Worm (Caenorhabditis elegans) whole organism, late embryonic: ENCODE results near the gene nas-3.

Source experiments
- K09A11.1 ChIP-seq: sonication (generic microtip); optimal IDR thresholded peaks from 2 replicates; lab custom pipeline; 2017; ENCODE audit warnings: antibody characterized with exemption, mild to moderate bottlenecking, missing genetic modification characterization, missing compliant biosample characterization; ENCODE audit not compliant: insufficient read depth
- T23F11.4 ChIP-seq: fragments of 200-800 bp; sonication (Bioruptor generic); optimal IDR thresholded peaks from 2 replicates; lab custom pipeline; 2018; ENCODE audit warnings: mild to moderate bottlenecking, missing genetic modification characterization, missing compliant biosample characterization
- Y22D7AL.16 ChIP-seq: sonication (generic microtip); optimal IDR thresholded peaks from 2 replicates; lab custom pipeline; 2016; ENCODE audit warnings: missing genetic modification characterization, missing compliant biosample characterization
- ahr-1 ChIP-seq: sonication (generic microtip); optimal IDR thresholded peaks from 2 replicates; lab custom pipeline; 2016; ENCODE audit warnings: missing genetic modification characterization, missing compliant biosample characterization
- ama-1 ChIP-seq: fragments of 150-350 bp; optimal IDR thresholded peaks from 2 replicates; lab custom pipeline; 2014
- ceh-14 ChIP-seq: sonication (generic microtip); optimal IDR thresholded peaks from 2 replicates; lab custom pipeline; 2016; ENCODE audit warnings: missing genotype, missing genetic modification characterization, missing compliant biosample characterization
- ceh-18 ChIP-seq: sonication (generic microtip); optimal IDR thresholded peaks from 2 replicates; lab custom pipeline; 2016; ENCODE audit warnings: missing genetic modification characterization, missing compliant biosample characterization
- ceh-19 ChIP-seq: fragments of 200-800 bp; sonication (Bioruptor generic); optimal IDR thresholded peaks from 2 replicates; lab custom pipeline; 2018; ENCODE audit warnings: mild to moderate bottlenecking, missing genetic modification characterization, missing compliant biosample characterization
- ceh-2 ChIP-seq: sonication (generic microtip); optimal IDR thresholded peaks from 2 replicates; lab custom pipeline; 2016; ENCODE audit warnings: missing genotype, missing genetic modification characterization, missing compliant biosample characterization
- ceh-24 ChIP-seq: sonication (generic microtip); optimal IDR thresholded peaks from 2 replicates; lab custom pipeline; 2016; ENCODE audit warnings: mild to moderate bottlenecking, missing genetic modification characterization, missing compliant biosample characterization
- ceh-45 ChIP-seq: fragments of 200-800 bp; sonication (Bioruptor generic); IDR thresholded peaks from 2 replicates; pipeline ENCODE4 v1.3.6; 2022; ENCODE audit warnings: missing genetic modification reagents, missing genetic modification characterization, missing compliant biosample characterization
- ceh-48 ChIP-seq: sonication (generic microtip); optimal IDR thresholded peaks from 2 replicates; lab custom pipeline; 2016; ENCODE audit warnings: missing genetic modification characterization, inconsistent platforms, missing compliant biosample characterization
- ceh-6 ChIP-seq: fragments of 200-800 bp; sonication (Bioruptor generic); optimal IDR thresholded peaks from 2 replicates; lab custom pipeline; 2018; ENCODE audit warnings: mild to moderate bottlenecking, missing genetic modification characterization, missing compliant biosample characterization
- ceh-9 ChIP-seq: sonication (generic microtip); optimal IDR thresholded peaks from 2 replicates; lab custom pipeline; 2016; ENCODE audit warnings: mild to moderate bottlenecking, missing genetic modification characterization, inconsistent platforms, missing compliant biosample characterization
- che-1 ChIP-seq: sonication (generic microtip); optimal IDR thresholded peaks from 2 replicates; lab custom pipeline; 2016; ENCODE audit warnings: mild to moderate bottlenecking, missing genetic modification characterization, missing compliant biosample characterization
- elt-2 ChIP-seq: sonication (generic microtip); optimal IDR thresholded peaks from 2 replicates; lab custom pipeline; 2016; ENCODE audit warnings: missing genetic modification reagents, missing genetic modification characterization, missing compliant biosample characterization
- fkh-6 ChIP-seq: sonication (generic microtip); optimal IDR thresholded peaks from 2 replicates; lab custom pipeline; 2016; ENCODE audit warnings: missing genetic modification characterization, missing compliant biosample characterization
- gmeb-2 ChIP-seq: sonication (generic microtip); optimal IDR thresholded peaks from 2 replicates; lab custom pipeline; 2016; ENCODE audit warnings: missing genetic modification characterization, inconsistent platforms, missing compliant biosample characterization
- hlh-15 ChIP-seq: sonication (generic microtip); optimal IDR thresholded peaks from 2 replicates; lab custom pipeline; 2016; ENCODE audit warnings: missing genetic modification characterization, missing compliant biosample characterization
- hlh-8 ChIP-seq: sonication (generic microtip); optimal IDR thresholded peaks from 2 replicates; lab custom pipeline; 2016; ENCODE audit warnings: missing genotype, missing genetic modification characterization, missing compliant biosample characterization
- lim-6 ChIP-seq: sonication (generic microtip); optimal IDR thresholded peaks from 2 replicates; lab custom pipeline; 2016; ENCODE audit warnings: missing genetic modification characterization, missing compliant biosample characterization
- lin-11 ChIP-seq: fragments of 200-800 bp; sonication (Bioruptor generic); optimal IDR thresholded peaks from 2 replicates; lab custom pipeline; 2018; ENCODE audit warnings: mild to moderate bottlenecking, missing genetic modification characterization, missing compliant biosample characterization
- madf-2 ChIP-seq: sonication (generic microtip); optimal IDR thresholded peaks from 2 replicates; lab custom pipeline; 2017; ENCODE audit warnings: missing genetic modification characterization, missing compliant biosample characterization
- nfya-1 ChIP-seq: sonication (generic microtip); optimal IDR thresholded peaks from 2 replicates; lab custom pipeline; 2017; ENCODE audit warnings: missing genetic modification characterization, mild to moderate bottlenecking, missing compliant biosample characterization, antibody characterized with exemption, moderate library complexity
- nhr-11 ChIP-seq: fragments of 150-350 bp; optimal IDR thresholded peaks from 2 replicates; lab custom pipeline; 2014; ENCODE audit warnings: missing biosample characterization, missing genetic modification characterization
- nhr-232 ChIP-seq: sonication (generic microtip); optimal IDR thresholded peaks from 2 replicates; lab custom pipeline; 2016; ENCODE audit warnings: missing genetic modification characterization, missing compliant biosample characterization
- npax-4 ChIP-seq: sonication (generic microtip); optimal IDR thresholded peaks from 2 replicates; lab custom pipeline; 2016; ENCODE audit warnings: missing genetic modification characterization, missing compliant biosample characterization
- odd-2 ChIP-seq: sonication (generic microtip); optimal IDR thresholded peaks from 2 replicates; lab custom pipeline; 2017; ENCODE audit warnings: antibody characterized with exemption, mild to moderate bottlenecking, missing genetic modification characterization, missing compliant biosample characterization
- pag-3 ChIP-seq: sonication (generic microtip); optimal IDR thresholded peaks from 2 replicates; lab custom pipeline; 2016; ENCODE audit warnings: missing compliant biosample characterization, missing genetic modification characterization, borderline replicate concordance
- pat-9 ChIP-seq: fragments of 200-800 bp; sonication (Bioruptor generic); optimal IDR thresholded peaks from 2 replicates; lab custom pipeline; 2018; ENCODE audit warnings: mild to moderate bottlenecking, missing genetic modification characterization, moderate library complexity, missing compliant biosample characterization
- pax-1 ChIP-seq: fragments of 150-350 bp; optimal IDR thresholded peaks from 2 replicates; lab custom pipeline; 2014; ENCODE audit warnings: missing biosample characterization, missing genetic modification characterization
- pha-2 ChIP-seq: sonication (generic microtip); optimal IDR thresholded peaks from 2 replicates; lab custom pipeline; 2017; ENCODE audit warnings: mild to moderate bottlenecking, missing genetic modification characterization, missing compliant biosample characterization
- pha-4 ChIP-seq: fragments of 150-350 bp; optimal IDR thresholded peaks from 2 replicates; lab custom pipeline; 2018; ENCODE audit warnings: missing biosample characterization, missing genetic modification reagents, missing genetic modification characterization
- ref-2 ChIP-seq: sonication (generic microtip); optimal IDR thresholded peaks from 2 replicates; lab custom pipeline; 2016; ENCODE audit warnings: missing genetic modification characterization, missing compliant biosample characterization
- rnt-1 ChIP-seq: sonication (generic microtip); optimal IDR thresholded peaks from 2 replicates; lab custom pipeline; 2016; ENCODE audit warnings: missing genetic modification characterization, missing compliant biosample characterization
- sox-2 ChIP-seq: fragments of 200-800 bp; sonication (Bioruptor generic); IDR thresholded peaks from 2 replicates; pipeline ENCODE4 v1.3.6; 2022; ENCODE audit warnings: missing genetic modification reagents, missing genetic modification characterization, missing compliant biosample characterization
- sox-4 ChIP-seq: sonication (generic microtip); optimal IDR thresholded peaks from 2 replicates; lab custom pipeline; 2017; ENCODE audit warnings: mild to moderate bottlenecking, missing genetic modification characterization, inconsistent platforms, missing compliant biosample characterization
- syd-9 ChIP-seq: sonication (generic microtip); optimal IDR thresholded peaks from 2 replicates; lab custom pipeline; 2016; ENCODE audit warnings: mild to moderate bottlenecking, missing genetic modification characterization, moderate library complexity, missing compliant biosample characterization
- unc-3 ChIP-seq, 2 experiments: fragments of 200-800 bp in 1 of 2; sonication (Bioruptor generic) in 1 of 2; sonication (generic microtip) in 1 of 2; conservative IDR thresholded peaks in 1 of 2; optimal IDR thresholded peaks in 1 of 2; 2 replicates each; pipeline versions ENCODE4 v1.3.6 to Lab custom; 2016 to 2022; ENCODE audit warnings: missing compliant biosample characterization in 2 of 2, missing genetic modification characterization in 2 of 2, missing genetic modification reagents in 1 of 2
- unc-55 ChIP-seq: sonication (generic microtip); optimal IDR thresholded peaks from 2 replicates; lab custom pipeline; 2017; ENCODE audit warnings: missing biosample characterization, missing genetic modification reagents, missing genetic modification characterization
- unc-86 ChIP-seq: sonication (generic microtip); optimal IDR thresholded peaks from 2 replicates; lab custom pipeline; 2016; ENCODE audit warnings: missing genetic modification characterization, missing compliant biosample characterization
- ztf-16 ChIP-seq: sonication (generic microtip); optimal IDR thresholded peaks from 2 replicates; lab custom pipeline; 2017; ENCODE audit warnings: missing genetic modification characterization, missing compliant biosample characterization

Gene nas-3

ce11 chrV:9453333-9453732 is 24.6 kb upstream of the nas-3 start:
- no peak for TF ChIP-seq nfya-1 (tag; lab: Kevin White, UChicago)
- no peak for TF ChIP-seq pha-4 (tag; lab: Kevin White, UChicago)
- TF ChIP-seq, all 69 proteins: peak for 0

- TF ChIP-seq pax-1 (tag; lab: Kevin White, UChicago) (no peak), gmeb-2 (tag; lab: Kevin White, UChicago) (no peak), madf-2 (tag; lab: Kevin White, UChicago) (no peak), sox-2 (GFP tag; lab: Robert Waterston, UW) (no peak), ceh-24 (tag; lab: Kevin White, UChicago) (no peak), Y22D7AL.16 (tag; lab: Kevin White, UChicago) (no peak), T23F11.4 (GFP tag; lab: Kevin White, UChicago) (no peak), syd-9 (tag; lab: Kevin White, UChicago) (no peak), elt-2 (tag; lab: Kevin White, UChicago) (peak; percentile 85)
These were observed 24.0 kb upstream of the nas-3 start for ce11 chrV:9453933-9454332.

- TF ChIP-seq lim-6 (tag; lab: Kevin White, UChicago) (no peak), ahr-1 (tag; lab: Kevin White, UChicago) (no peak), unc-86 (tag; lab: Kevin White, UChicago) (no peak), syd-9 (tag; lab: Kevin White, UChicago) (no peak), npax-4 (tag; lab: Kevin White, UChicago) (no peak), ceh-9 (tag; lab: Kevin White, UChicago) (no peak), ceh-45 (no peak), ref-2 (tag; lab: Kevin White, UChicago) (no peak), rnt-1 (tag; lab: Kevin White, UChicago) (no peak), hlh-8 (no peak), pat-9 (tag; lab: Kevin White, UChicago) (no peak), K09A11.1 (tag; lab: Kevin White, UChicago) (no peak)
These were observed 20.4 kb upstream of the nas-3 start for ce11 chrV:9457535-9457934.

- TF ChIP-seq sox-4 (no peak), ztf-16 (tag; lab: Kevin White, UChicago) (no peak), nhr-232 (tag; lab: Kevin White, UChicago) (no peak), unc-55 (GFP tag; lab: Kevin White, UChicago) (no peak), ceh-45 (no peak), ahr-1 (tag; lab: Kevin White, UChicago) (no peak), unc-3 (GFP tag; conservative IDR thresholded peaks at IDR 0.05; lab: Robert Waterston, UW) (no peak), unc-3 (tag; optimal IDR thresholded peaks at IDR 0.05; lab: Kevin White, UChicago) (no peak), odd-2 (no peak), ceh-6 (GFP tag; lab: Kevin White, UChicago) (no peak), ceh-2 (tag; lab: Kevin White, UChicago) (no peak), pha-4 (tag; lab: Kevin White, UChicago) (no peak), lim-6 (tag; lab: Kevin White, UChicago) (no peak), ceh-24 (tag; lab: Kevin White, UChicago) (no peak), hlh-15 (tag; lab: Kevin White, UChicago) (no peak), ceh-48 (tag; lab: Kevin White, UChicago) (no peak), lin-11 (tag; lab: Kevin White, UChicago) (no peak), rnt-1 (tag; lab: Kevin White, UChicago) (no peak)
These were observed 15.4 kb upstream of the nas-3 start, which contains the start of gene F07D3.3 for ce11 chrV:9462605-9463004. F07D3.3 (minus strand) TSS chrV:9462705.

ce11 chrV:9465529-9465928 is 12.4 kb upstream of the nas-3 start:
- TF ChIP-seq ceh-18 (tag; lab: Kevin White, UChicago) (no peak), ceh-14 (tag; lab: Kevin White, UChicago) (no peak), hlh-15 (tag; lab: Kevin White, UChicago) (no peak), pha-2 (tag; lab: Kevin White, UChicago) (no peak), pag-3 (tag; lab: Kevin White, UChicago) (no peak), ama-1 (no peak), nhr-11 (tag; lab: Kevin White, UChicago) (no peak), che-1 (tag; lab: Kevin White, UChicago) (no peak), ztf-16 (tag; lab: Kevin White, UChicago) (no peak), sox-2 (GFP tag; lab: Robert Waterston, UW) (no peak), fkh-6 (tag; lab: Kevin White, UChicago) (no peak), ahr-1 (tag; lab: Kevin White, UChicago) (no peak), ceh-19 (no peak), gmeb-2 (tag; lab: Kevin White, UChicago) (no peak)
